Fruit fly (Drosophila melanogaster) whole organism, embryonic: ENCODE data around the gene CG1172.

Experiments used
- Abd-B ChIP-seq: fragments of 200-800 bp; sonication (Bioruptor generic); optimal IDR thresholded peaks from 2 replicates; lab custom pipeline; 2018; ENCODE audit warnings: missing biosample characterization, mild to moderate bottlenecking, missing genetic modification characterization, moderate library complexity
- CG10431 ChIP-seq: fragments of 200-800 bp; sonication (Bioruptor generic); optimal IDR thresholded peaks from 3 replicates; lab custom pipeline; 2018; ENCODE audit warnings: missing biosample characterization, mild to moderate bottlenecking, missing genetic modification characterization
- CG10462 ChIP-seq: fragments of 200-800 bp; sonication (Bioruptor generic); optimal IDR thresholded peaks from 2 replicates; lab custom pipeline; 2016; ENCODE audit warnings: missing biosample characterization, missing genetic modification characterization
- CG10543 ChIP-seq: fragments of 200-800 bp; sonication (Bioruptor generic); optimal IDR thresholded peaks from 3 replicates; lab custom pipeline; 2017; ENCODE audit warnings: missing biosample characterization, mild to moderate bottlenecking, missing genetic modification characterization, moderate library complexity
- CG12219 ChIP-seq: fragments of 200-800 bp; sonication (Bioruptor generic); optimal IDR thresholded peaks from 3 replicates; lab custom pipeline; 2018; ENCODE audit warnings: missing biosample characterization, mild to moderate bottlenecking, missing genetic modification characterization
- CG13624 ChIP-seq: fragments of 200-800 bp; sonication (Bioruptor generic); optimal IDR thresholded peaks from 2 replicates; lab custom pipeline; 2016; ENCODE audit warnings: missing biosample characterization, missing genetic modification characterization
- CG14710 ChIP-seq: fragments of 200-800 bp; sonication (Bioruptor generic); optimal IDR thresholded peaks from 3 replicates; lab custom pipeline; 2019; ENCODE audit warnings: missing biosample characterization, mild to moderate bottlenecking, missing genetic modification characterization, moderate library complexity
- CG1832 ChIP-seq: fragments of 200-800 bp; sonication (Bioruptor generic); optimal IDR thresholded peaks from 2 replicates; lab custom pipeline; 2017; ENCODE audit warnings: missing biosample characterization, mild to moderate bottlenecking, missing genetic modification characterization, inconsistent platforms
- CG18764 ChIP-seq: fragments of 200-800 bp; sonication (Bioruptor generic); optimal IDR thresholded peaks from 3 replicates; lab custom pipeline; 2016; ENCODE audit warnings: missing biosample characterization, missing genetic modification characterization
- CG30431 ChIP-seq: fragments of 200-800 bp; sonication (Bioruptor generic); optimal IDR thresholded peaks from 2 replicates; lab custom pipeline; 2017; ENCODE audit warnings: missing biosample characterization, missing genetic modification characterization
- CG3163 ChIP-seq: fragments of 200-800 bp; sonication (Bioruptor generic); optimal IDR thresholded peaks from 3 replicates; lab custom pipeline; 2016; ENCODE audit warnings: missing biosample characterization, missing genetic modification characterization
- CG32532 ChIP-seq: fragments of 200-800 bp; sonication (Bioruptor generic); IDR thresholded peaks from 2 replicates; pipeline ENCODE4 v1.3.6; 2022; ENCODE audit warnings: missing biosample characterization, missing genetic modification characterization
- CG33213 ChIP-seq: fragments of 200-800 bp; sonication (Bioruptor generic); optimal IDR thresholded peaks from 3 replicates; lab custom pipeline; 2016; ENCODE audit warnings: missing biosample characterization, missing genetic modification characterization
- CG42726 ChIP-seq: fragments of 200-800 bp; sonication (Bioruptor generic); IDR thresholded peaks from 2 replicates; pipeline ENCODE4 v1.3.6; 2022; ENCODE audit warnings: missing biosample characterization, missing genetic modification characterization; ENCODE audit not compliant: partially characterized antibody
- CG6654 ChIP-seq: fragments of 200-800 bp; sonication (Bioruptor generic); optimal IDR thresholded peaks from 2 replicates; lab custom pipeline; 2017; ENCODE audit warnings: missing biosample characterization, mild to moderate bottlenecking, missing genetic modification characterization
- CG6791 ChIP-seq: fragments of 200-800 bp; sonication (Bioruptor generic); IDR thresholded peaks from 3 replicates; pipeline ENCODE4 v1.3.6; 2022; ENCODE audit warnings: missing biosample characterization, missing genetic modification characterization; ENCODE audit not compliant: partially characterized antibody
- CG6813 ChIP-seq: fragments of 200-800 bp; sonication (Bioruptor generic); optimal IDR thresholded peaks from 2 replicates; lab custom pipeline; 2017; ENCODE audit warnings: missing biosample characterization, missing genetic modification characterization, mild to moderate bottlenecking, moderate library complexity, missing genetic modification reagents
- CG6854 ChIP-seq: fragments of 200-800 bp; sonication (Bioruptor generic); optimal IDR thresholded peaks from 3 replicates; lab custom pipeline; 2017; ENCODE audit warnings: missing biosample characterization, mild to moderate bottlenecking, missing genetic modification characterization
- CG7357 ChIP-seq: fragments of 200-800 bp; sonication (Bioruptor generic); IDR thresholded peaks from 3 replicates; pipeline ENCODE4 v1.3.6; 2022; ENCODE audit warnings: missing biosample characterization, missing genetic modification characterization
- CG7928 ChIP-seq: fragments of 200-800 bp; sonication (Bioruptor generic); optimal IDR thresholded peaks from 2 replicates; lab custom pipeline; 2017; ENCODE audit warnings: missing biosample characterization, mild to moderate bottlenecking, missing genetic modification characterization
- CG8359 ChIP-seq: fragments of 200-800 bp; sonication (Bioruptor generic); optimal IDR thresholded peaks from 2 replicates; lab custom pipeline; 2017; ENCODE audit warnings: missing biosample characterization, mild to moderate bottlenecking, missing genetic modification characterization, borderline replicate concordance
- CG8924 ChIP-seq: fragments of 200-800 bp; optimal IDR thresholded peaks from 3 replicates; lab custom pipeline; 2019; ENCODE audit warnings: missing biosample characterization, mild to moderate bottlenecking, missing genetic modification characterization, moderate library complexity
- D19B ChIP-seq: fragments of 200-800 bp; sonication (Bioruptor generic); optimal IDR thresholded peaks from 2 replicates; lab custom pipeline; 2017; ENCODE audit warnings: missing biosample characterization, mild to moderate bottlenecking, missing genetic modification characterization
- Dek ChIP-seq: fragments of 200-800 bp; sonication (Bioruptor generic); optimal IDR thresholded peaks from 3 replicates; lab custom pipeline; 2019; ENCODE audit warnings: missing biosample characterization, mild to moderate bottlenecking, missing genetic modification characterization, moderate library complexity
- Dfd ChIP-seq, 2 experiments: fragments of >200 bp; optimal IDR thresholded peaks; 2 replicates each; lab custom pipeline; 2017; ENCODE audit warnings: missing biosample characterization in 2 of 2, missing genetic modification characterization in 2 of 2
- Dll ChIP-seq: fragments of 200-800 bp; sonication (Bioruptor generic); IDR thresholded peaks from 4 replicates; pipeline ENCODE4 v1.3.6; 2022; ENCODE audit warnings: missing biosample characterization, missing genetic modification characterization; ENCODE audit not compliant: partially characterized antibody
- Fer3 ChIP-seq: fragments of 200-800 bp; sonication (Bioruptor generic); optimal IDR thresholded peaks from 2 replicates; lab custom pipeline; 2018; ENCODE audit warnings: missing biosample characterization, mild to moderate bottlenecking, missing genetic modification characterization, moderate library complexity
- H2.0 ChIP-seq: fragments of 200-800 bp; sonication (Bioruptor generic); IDR thresholded peaks from 2 replicates; pipeline ENCODE4 v1.3.6; 2022; ENCODE audit warnings: missing biosample characterization, missing genetic modification characterization
- HLH54F ChIP-seq: fragments of 200-800 bp; sonication (Bioruptor generic); optimal IDR thresholded peaks from 3 replicates; lab custom pipeline; 2016; ENCODE audit warnings: missing biosample characterization, missing genetic modification characterization
- Jarid2 ChIP-seq: fragments of 200-800 bp; sonication (Bioruptor generic); optimal IDR thresholded peaks from 3 replicates; lab custom pipeline; 2017; ENCODE audit warnings: mild to moderate bottlenecking, missing biosample characterization, missing genetic modification reagents, missing genetic modification characterization
- NC2β ChIP-seq: fragments of 200-800 bp; sonication (Bioruptor generic); optimal IDR thresholded peaks from 2 replicates; lab custom pipeline; 2016; ENCODE audit warnings: missing biosample characterization, missing genetic modification characterization
- Sin3A ChIP-seq: fragments of >200 bp; optimal IDR thresholded peaks from 2 replicates; lab custom pipeline; 2018
- Sox102F ChIP-seq: fragments of 200-800 bp; sonication (Bioruptor generic); optimal IDR thresholded peaks from 2 replicates; lab custom pipeline; 2018; ENCODE audit warnings: missing biosample characterization, mild to moderate bottlenecking, missing genetic modification characterization, moderate library complexity
- Stat92E ChIP-seq, 3 experiments: fragments of >200 bp in 2 of 3; fragments of 200-800 bp in 1 of 3; sonication (Bioruptor generic) in 1 of 3; optimal IDR thresholded peaks; 2 replicates each; lab custom pipeline; 2017 to 2019; ENCODE audit warnings: missing biosample characterization in 3 of 3, missing genetic modification characterization in 3 of 3, mild to moderate bottlenecking in 1 of 3, moderate library complexity in 1 of 3
- bbx ChIP-seq: fragments of 200-800 bp; sonication (Bioruptor generic); IDR thresholded peaks from 2 replicates; pipeline ENCODE4 v1.3.6; 2022; ENCODE audit warnings: missing biosample characterization, missing genetic modification characterization; ENCODE audit not compliant: partially characterized antibody
- chn ChIP-seq: fragments of 200-800 bp; sonication (Bioruptor generic); optimal IDR thresholded peaks from 2 replicates; lab custom pipeline; 2016; ENCODE audit warnings: missing biosample characterization, missing genetic modification characterization
- dm ChIP-seq: fragments of 200-800 bp; sonication (Bioruptor generic); optimal IDR thresholded peaks from 3 replicates; lab custom pipeline; 2016; ENCODE audit warnings: missing biosample characterization, missing genetic modification characterization
- fd64A ChIP-seq: fragments of 200-800 bp; sonication (Bioruptor generic); optimal IDR thresholded peaks from 3 replicates; lab custom pipeline; 2018; ENCODE audit warnings: missing biosample characterization, mild to moderate bottlenecking, missing genetic modification characterization
- ftz-f1 ChIP-seq: fragments of 200-800 bp; sonication (Bioruptor generic); optimal IDR thresholded peaks from 2 replicates; lab custom pipeline; 2016; ENCODE audit warnings: missing biosample characterization, missing genetic modification characterization
- kah ChIP-seq: fragments of 200-800 bp; sonication (Bioruptor generic); optimal IDR thresholded peaks from 2 replicates; lab custom pipeline; 2018; ENCODE audit warnings: missing biosample characterization, mild to moderate bottlenecking, missing genetic modification characterization
- pan ChIP-seq, 4 experiments: fragments of >200 bp in 3 of 4; fragments of 200-800 bp in 1 of 4; sonication (Bioruptor generic) in 1 of 4; optimal IDR thresholded peaks in 3 of 4; IDR thresholded peaks in 1 of 4; 2 replicates each; pipeline versions ENCODE4 v1.3.6 to Lab custom; 2017 to 2022; ENCODE audit warnings: missing biosample characterization in 2 of 4, missing genetic modification characterization in 2 of 4, mixed read lengths in 1 of 4
- pb ChIP-seq: fragments of 200-800 bp; sonication (Bioruptor generic); optimal IDR thresholded peaks from 3 replicates; lab custom pipeline; 2016; ENCODE audit warnings: missing biosample characterization, missing genetic modification characterization
- pzg ChIP-seq: fragments of 200-800 bp; sonication (Bioruptor generic); optimal IDR thresholded peaks from 3 replicates; lab custom pipeline; 2018; ENCODE audit warnings: missing biosample characterization, mild to moderate bottlenecking, missing genetic modification characterization, moderate library complexity
- rib ChIP-seq: fragments of 200-800 bp; sonication (Bioruptor generic); IDR thresholded peaks from 2 replicates; pipeline ENCODE4 v1.3.6; 2022; ENCODE audit warnings: missing biosample characterization, missing genetic modification characterization
- run ChIP-seq: fragments of 200-800 bp; sonication (Bioruptor generic); optimal IDR thresholded peaks from 3 replicates; lab custom pipeline; 2018; ENCODE audit warnings: missing biosample characterization, mild to moderate bottlenecking, missing genetic modification characterization
- sima ChIP-seq: fragments of 200-800 bp; sonication (Bioruptor generic); optimal IDR thresholded peaks from 2 replicates; lab custom pipeline; 2016; ENCODE audit warnings: missing biosample characterization, missing genetic modification characterization
- sna ChIP-seq: fragments of 200-800 bp; sonication (Bioruptor generic); IDR thresholded peaks from 2 replicates; pipeline ENCODE4 v1.3.6; 2022; ENCODE audit warnings: missing biosample characterization, missing genetic modification characterization; ENCODE audit not compliant: partially characterized antibody
- so ChIP-seq: fragments of 200-800 bp; sonication (Bioruptor generic); IDR thresholded peaks from 3 replicates; pipeline ENCODE4 v1.3.6; 2022; ENCODE audit warnings: missing biosample characterization, missing genetic modification characterization
- ssp ChIP-seq: fragments of 200-800 bp; sonication (Bioruptor generic); IDR thresholded peaks from 2 replicates; pipeline ENCODE4 v1.3.6; 2022; ENCODE audit warnings: missing biosample characterization, missing genetic modification characterization
- zen ChIP-seq: fragments of 200-800 bp; sonication (Bioruptor generic); optimal IDR thresholded peaks from 3 replicates; lab custom pipeline; 2018; ENCODE audit warnings: missing biosample characterization, mild to moderate bottlenecking, missing genetic modification characterization, moderate library complexity

Gene CG1172

DNA sequence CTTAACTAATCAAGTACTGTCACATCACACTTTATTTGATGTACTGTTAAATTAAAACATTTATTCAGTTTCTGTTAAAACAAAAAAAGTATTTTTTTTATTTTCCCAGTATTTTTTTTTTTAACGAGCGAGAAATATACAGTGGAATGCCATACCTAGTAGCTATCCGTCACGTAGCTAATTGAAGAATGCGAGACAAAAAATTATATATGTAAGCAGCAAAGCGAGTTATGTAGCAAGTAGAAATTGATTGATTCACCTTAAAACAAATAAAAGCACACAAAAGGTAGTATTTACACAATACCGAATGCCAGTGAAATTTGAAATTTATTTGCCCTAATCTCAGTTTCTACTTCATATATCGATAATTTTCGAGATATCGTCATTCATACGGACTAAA lies 45.0 kb downstream of the CG1172 start (continued):
- TF ChIP-seq D19B (GFP tag; lab: Kevin White, UChicago) (no peak), Abd-B (GFP tag; lab: Kevin White, UChicago) (peak; percentile 95), chn (GFP tag; lab: Kevin White, UChicago) (no peak), CG7357 (GFP tag; lab: Robert Waterston, UW) (no peak), Stat92E (GFP tag; optimal IDR thresholded peaks at IDR 0.05; lab: Kevin White, UChicago) (no peak), Dll (GFP tag; lab: Robert Waterston, UW) (0 out of 4 replicates have a peak, but pooled peaks have one; percentile 30), Jarid2 (GFP tag; lab: Kevin White, UChicago) (peak; percentile 6), pb (GFP tag; lab: Kevin White, UChicago) (no peak), fd64A (GFP tag; lab: Kevin White, UChicago) (no peak), CG10462 (GFP tag; lab: Kevin White, UChicago) (no peak), bbx (peak; percentile 33; the same call in 1 of the 2 replicates), CG8359 (GFP tag; lab: Kevin White, UChicago) (no peak), Sin3A (lab: Kevin White, UChicago) (no peak), ssp (GFP tag; lab: Robert Waterston, UW) (no peak), CG6654 (no peak), NC2β (GFP tag; lab: Kevin White, UChicago) (no peak), CG10431 (GFP tag; lab: Kevin White, UChicago) (no peak), CG1832 (GFP tag; lab: Kevin White, UChicago) (no peak), CG32532 (GFP tag; lab: Robert Waterston, UW) (no peak), dm (GFP tag; lab: Kevin White, UChicago) (no peak), CG30431 (GFP tag; lab: Kevin White, UChicago) (no peak), CG6813 (GFP tag; lab: Kevin White, UChicago) (no peak), so (GFP tag; lab: Robert Waterston, UW) (no peak), CG7928 (no peak), pan (optimal IDR thresholded peaks at IDR 0.05; lab: Kevin White, UChicago) (no peak), pan (GFP tag; optimal IDR thresholded peaks at IDR 0.05 in 1 of 2, IDR thresholded peaks at IDR 0.05 in 1 of 2) (no peak), pzg (GFP tag; lab: Kevin White, UChicago) (peak; percentile 26), Dek (tag; lab: Kevin White, UChicago) (no peak), Dfd (GFP tag; optimal IDR thresholded peaks at IDR 0.05; lab: Kevin White, UChicago) (no peak), kah (GFP tag; lab: Kevin White, UChicago) (no peak), sna (GFP tag; lab: Robert Waterston, UW) (0 out of 2 replicates have a peak, but pooled peaks have one; percentile 28), CG8924 (no peak), CG33213 (GFP tag; lab: Kevin White, UChicago) (peak; percentile 35), zen (tag; lab: Kevin White, UChicago) (peak; percentile 87), Fer3 (no peak), CG14710 (no peak), run (tag; lab: Kevin White, UChicago) (no peak), CG3163 (GFP tag; lab: Kevin White, UChicago) (no peak), CG13624 (GFP tag; lab: Kevin White, UChicago) (no peak), H2.0 (GFP tag; lab: Robert Waterston, UW) (no peak), sima (GFP tag; lab: Kevin White, UChicago) (no peak), CG18764 (GFP tag; lab: Kevin White, UChicago) (no peak), rib (GFP tag; lab: Robert Waterston, UW) (no peak), ftz-f1 (no peak), CG6791 (peak; percentile 54; the same call in 2 of the 3 replicates), CG10543 (no peak), HLH54F (GFP tag; lab: Kevin White, UChicago) (no peak), CG42726 (GFP tag; lab: Robert Waterston, UW) (no peak), CG12219 (GFP tag; lab: Kevin White, UChicago) (no peak), CG6854 (GFP tag; lab: Kevin White, UChicago) (no peak), Sox102F (peak; percentile 17)
